Worm (Caenorhabditis elegans): ENCODE data around the gene K08E7.4.

The K08E7.4 gene

DNA sequence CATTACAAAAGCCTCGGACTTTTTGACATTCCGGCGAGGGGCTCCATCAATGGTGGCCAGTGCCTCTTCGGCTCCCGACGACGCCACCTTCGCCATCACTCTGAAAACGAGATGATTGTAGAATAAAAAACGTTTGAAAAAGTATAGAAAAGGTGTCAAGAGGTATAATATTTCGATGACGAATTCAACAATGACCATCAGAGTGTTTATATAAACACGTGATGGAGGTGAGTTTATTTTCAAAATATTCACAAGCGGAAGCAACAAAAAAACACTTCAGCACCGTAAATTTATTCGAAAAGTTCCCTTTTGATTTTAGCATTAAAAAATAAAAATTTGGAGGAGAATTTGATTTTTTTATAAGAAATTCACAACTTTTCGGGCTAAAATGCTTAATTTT is 43.7 kb upstream of the K08E7.4 start, which contains the start of gene efa-6:
Gene efa-6, minus strand, starts transcription at position 101 of the 400 bp plus-strand sequence.
- TF ChIP-seq lin-39 (tag; optimal IDR thresholded peaks at IDR 0.05) (no peak), hmg-11 (tag; optimal IDR thresholded peaks at IDR 0.05) (no peak), zag-1 (tag; optimal IDR thresholded peaks at IDR 0.05) (no peak), elt-2 (tag; optimal IDR thresholded peaks at IDR 0.05) (no peak), nhr-25 (tag; optimal IDR thresholded peaks at IDR 0.05) (no peak), mml-1 (tag; optimal IDR thresholded peaks at IDR 0.05) (no peak), nhr-43 (tag; optimal IDR thresholded peaks at IDR 0.05; ENCODE audit: poor library complexity, severe bottlenecking) (no peak), unc-62 (GFP tag; optimal IDR thresholded peaks at IDR 0.05) (no peak), pqm-1 (tag; optimal IDR thresholded peaks at IDR 0.05) (no peak), ztf-11 (tag; optimal IDR thresholded peaks at IDR 0.05) (no peak), fkh-10 (GFP tag; optimal IDR thresholded peaks at IDR 0.05) (no peak)

DNA sequence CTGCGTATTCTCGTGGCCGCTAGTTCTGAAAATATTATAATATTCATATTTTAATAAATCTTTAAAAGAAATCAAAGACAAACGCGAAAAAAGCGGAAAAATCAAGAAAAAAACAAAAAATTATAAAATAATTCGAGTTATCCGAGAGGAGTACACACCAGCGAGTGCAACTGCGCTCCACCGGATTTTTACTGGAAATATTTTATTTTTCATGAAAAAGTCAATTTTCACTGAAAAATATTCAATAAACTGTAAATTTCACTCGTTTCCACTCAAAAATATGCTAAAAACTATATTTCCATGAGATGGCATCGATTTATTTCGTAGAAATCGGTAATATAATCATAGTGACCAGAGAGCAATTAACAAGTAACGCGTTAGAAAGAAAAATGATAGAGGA is 34.5 kb upstream of the K08E7.4 start, which contains the start of gene Y55D9A.2:
Gene Y55D9A.2, minus strand, starts transcription at position 31 of the 400 bp plus-strand sequence.
- TF ChIP-seq zag-1 (tag; optimal IDR thresholded peaks at IDR 0.05) (no peak), R02D3.7 (tag; optimal IDR thresholded peaks at IDR 0.05) (no peak), ceh-16 (tag; optimal IDR thresholded peaks at IDR 0.05) (no peak), snpc-4 (tag; optimal IDR thresholded peaks at IDR 0.05) (peak; percentile 15), elt-2 (tag; optimal IDR thresholded peaks at IDR 0.05) (peak; percentile 14), nhr-76 (tag; optimal IDR thresholded peaks at IDR 0.05) (no peak), fos-1 (tag; optimal IDR thresholded peaks at IDR 0.05) (no peak), nhr-237 (tag; optimal IDR thresholded peaks at IDR 0.05) (no peak), pha-4 (tag; optimal IDR thresholded peaks at IDR 0.05) (peak; percentile 57), ztf-4 (tag; optimal IDR thresholded peaks at IDR 0.05) (no peak), nhr-25 (tag; optimal IDR thresholded peaks at IDR 0.05) (peak; percentile 11), ceh-9 (tag; optimal IDR thresholded peaks at IDR 0.05) (no peak), nfya-1 (tag; optimal IDR thresholded peaks at IDR 0.05; ENCODE audit: insufficient read depth) (peak; percentile 38), lin-15B (tag; optimal IDR thresholded peaks at IDR 0.05) (peak; percentile 79)

DNA sequence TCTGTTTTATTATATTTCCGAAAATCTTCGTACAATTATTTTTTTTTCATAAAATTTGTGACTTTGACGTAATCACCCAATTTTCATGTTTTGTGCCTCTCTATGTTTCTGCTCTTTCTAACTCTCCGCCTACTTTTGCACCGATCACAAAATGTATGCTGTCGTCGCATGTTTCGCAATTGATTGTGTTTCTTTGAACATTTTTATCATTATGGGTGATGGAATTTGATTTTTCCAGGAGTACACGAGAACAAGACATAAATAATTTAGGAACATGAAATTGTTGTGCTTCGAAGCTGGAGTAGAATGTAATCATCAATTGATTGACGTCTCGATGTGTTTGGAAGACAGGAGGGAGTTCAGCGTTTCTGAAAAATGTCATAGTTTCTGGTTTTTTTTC is 30.0 kb upstream of the K08E7.4 start:
- TF ChIP-seq egl-5 (tag; optimal IDR thresholded peaks at IDR 0.05) (no peak), unc-62 (GFP tag; optimal IDR thresholded peaks at IDR 0.05) (no peak), jun-1 (tag; optimal IDR thresholded peaks at IDR 0.05) (peak; percentile 18), lsy-12 (tag; optimal IDR thresholded peaks at IDR 0.05) (no peak), elt-2 (tag; optimal IDR thresholded peaks at IDR 0.05) (peak; percentile 94), ceh-16 (tag; optimal IDR thresholded peaks at IDR 0.05) (no peak), pqm-1 (tag; optimal IDR thresholded peaks at IDR 0.05) (peak; percentile 94)

DNA sequence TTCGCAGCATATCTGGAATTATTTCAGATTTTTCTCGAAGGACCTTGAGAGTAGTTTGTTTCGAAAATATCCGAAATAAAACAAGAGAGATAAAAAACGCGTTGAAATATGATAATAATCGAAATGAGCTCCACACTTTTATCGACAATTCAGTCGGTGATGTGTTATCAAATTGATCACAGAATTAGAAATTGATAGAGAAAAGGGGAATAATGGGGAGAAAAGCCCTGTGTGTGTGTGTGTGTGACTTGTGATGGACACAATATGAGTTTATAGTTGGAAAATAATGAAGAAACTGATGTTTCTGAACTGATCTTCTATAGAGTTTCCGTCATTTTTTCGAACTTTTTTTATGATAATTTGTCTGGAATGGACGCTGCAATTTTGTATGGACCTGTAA is 28.2 kb upstream of the K08E7.4 start, which contains the start of gene pgp-1:
Gene pgp-1, minus strand, starts transcription at position 12 of the 400 bp plus-strand sequence.
- TF ChIP-seq nhr-23 (tag; optimal IDR thresholded peaks at IDR 0.05) (no peak), elt-2 (tag; optimal IDR thresholded peaks at IDR 0.05) (peak; percentile 94), ama-1 (optimal IDR thresholded peaks at IDR 0.05) (no peak), jun-1 (tag; optimal IDR thresholded peaks at IDR 0.05) (peak; percentile 9), pqm-1 (tag; optimal IDR thresholded peaks at IDR 0.05) (peak; percentile 91), pha-4 (tag; optimal IDR thresholded peaks at IDR 0.05) (peak; percentile 27)

DNA sequence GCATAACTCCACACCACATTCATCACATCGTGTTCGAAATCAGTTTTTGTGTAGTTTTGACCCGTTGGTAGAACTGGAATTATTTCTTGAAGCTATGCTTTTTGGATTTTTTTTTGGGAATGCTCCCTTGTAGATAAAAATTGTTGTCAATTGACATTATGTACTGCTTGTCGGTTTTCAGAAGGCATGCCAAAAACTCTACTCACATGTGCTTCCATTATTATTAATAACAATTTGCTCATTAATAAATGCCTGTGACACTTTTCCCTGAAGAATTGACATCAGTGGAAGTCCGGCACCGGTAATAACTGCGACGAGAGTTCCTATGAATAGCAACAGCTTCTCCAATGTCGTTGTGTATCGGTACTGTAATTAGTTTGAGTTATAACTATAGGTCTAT is 26.0 kb upstream of the K08E7.4 start:
- TF ChIP-seq mml-1 (tag; optimal IDR thresholded peaks at IDR 0.05) (no peak), jun-1 (tag; optimal IDR thresholded peaks at IDR 0.05) (no peak), nhr-237 (tag; optimal IDR thresholded peaks at IDR 0.05) (no peak), tbx-2 (tag; optimal IDR thresholded peaks at IDR 0.05) (no peak), zag-1 (tag; optimal IDR thresholded peaks at IDR 0.05) (no peak), sea-2 (GFP tag; optimal IDR thresholded peaks at IDR 0.05) (no peak), mdl-1 (tag; optimal IDR thresholded peaks at IDR 0.05) (no peak)

DNA sequence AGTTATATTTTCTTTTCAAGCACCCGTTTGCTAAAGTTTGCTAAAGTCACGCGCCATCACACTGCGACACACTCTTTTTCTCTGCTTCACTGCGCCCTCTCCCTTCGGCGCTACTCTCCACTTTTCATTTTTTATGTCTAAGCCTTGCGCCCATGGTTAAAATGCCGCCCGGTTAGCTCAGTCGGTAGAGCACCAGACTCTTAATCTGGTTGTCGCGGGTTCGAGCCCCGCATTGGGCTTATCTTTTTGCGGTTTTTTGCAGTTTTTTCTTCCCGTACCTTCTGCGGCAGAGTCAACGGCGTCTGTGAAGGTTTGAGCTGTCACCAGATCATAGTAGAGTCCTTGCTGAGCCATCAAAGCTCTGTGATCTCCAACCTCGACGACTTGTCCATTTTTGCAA is 23.6 kb upstream of the K08E7.4 start:
- TF ChIP-seq ceh-82 (tag; optimal IDR thresholded peaks at IDR 0.05), result no peak
- no peak for TF ChIP-seq ceh-28 (tag; optimal IDR thresholded peaks at IDR 0.05)
- no peak for TF ChIP-seq unc-62 (GFP tag; optimal IDR thresholded peaks at IDR 0.05)
- no peak for TF ChIP-seq nhr-67 (tag; optimal IDR thresholded peaks at IDR 0.05)
- peak; percentile 7 for TF ChIP-seq skn-1 (tag; optimal IDR thresholded peaks at IDR 0.05)
- no peak for TF ChIP-seq ZK546.5 (tag; optimal IDR thresholded peaks at IDR 0.05)
- TF ChIP-seq ceh-16 (tag; optimal IDR thresholded peaks at IDR 0.05), result no peak
- no peak for TF ChIP-seq daf-12 (tag; optimal IDR thresholded peaks at IDR 0.05)
- TF ChIP-seq unc-39 (tag; optimal IDR thresholded peaks at IDR 0.05), result no peak
- TF ChIP-seq nhr-77 (tag; optimal IDR thresholded peaks at IDR 0.05), result no peak
- no peak for TF ChIP-seq mml-1 (tag; optimal IDR thresholded peaks at IDR 0.05)
- TF ChIP-seq hmg-11 (tag; optimal IDR thresholded peaks at IDR 0.05), result peak; percentile 91
- TF ChIP-seq fos-1 (tag; optimal IDR thresholded peaks at IDR 0.05), result no peak
- no peak for TF ChIP-seq fkh-10 (GFP tag; optimal IDR thresholded peaks at IDR 0.05)
- TF ChIP-seq snpc-4 (tag; optimal IDR thresholded peaks at IDR 0.05), result peak; percentile 52
- no peak for TF ChIP-seq zag-1 (tag; optimal IDR thresholded peaks at IDR 0.05)
- peak; percentile 26 for TF ChIP-seq pqm-1 (tag; optimal IDR thresholded peaks at IDR 0.05)
- TF ChIP-seq tbx-2 (tag; optimal IDR thresholded peaks at IDR 0.05), result peak; percentile 43
- TF ChIP-seq elt-1 (tag; optimal IDR thresholded peaks at IDR 0.05), result no peak
- no peak for TF ChIP-seq nhr-12 (tag; optimal IDR thresholded peaks at IDR 0.05)
- no peak for TF ChIP-seq nhr-43 (tag; optimal IDR thresholded peaks at IDR 0.05; ENCODE audit: poor library complexity, severe bottlenecking)
- no peak for TF ChIP-seq mdl-1 (tag; optimal IDR thresholded peaks at IDR 0.05)
- TF ChIP-seq lin-39 (tag; optimal IDR thresholded peaks at IDR 0.05), result peak; percentile 60
- TF ChIP-seq nhr-76 (tag; optimal IDR thresholded peaks at IDR 0.05), result no peak
- no peak for TF ChIP-seq ceh-9 (tag; optimal IDR thresholded peaks at IDR 0.05)
- TF ChIP-seq sea-2 (GFP tag; optimal IDR thresholded peaks at IDR 0.05), result no peak
- TF ChIP-seq nhr-25 (tag; optimal IDR thresholded peaks at IDR 0.05), result peak; percentile 11
- no peak for TF ChIP-seq ama-1 (optimal IDR thresholded peaks at IDR 0.05)

Data from whole organism, L3 larva.